Worm (Caenorhabditis elegans): ENCODE data around the gene C09G9.1.
A peak's percentile ranks its signal among the peaks of the same experiment; 100 is the strongest.

C09G9.1 gene

DNA sequence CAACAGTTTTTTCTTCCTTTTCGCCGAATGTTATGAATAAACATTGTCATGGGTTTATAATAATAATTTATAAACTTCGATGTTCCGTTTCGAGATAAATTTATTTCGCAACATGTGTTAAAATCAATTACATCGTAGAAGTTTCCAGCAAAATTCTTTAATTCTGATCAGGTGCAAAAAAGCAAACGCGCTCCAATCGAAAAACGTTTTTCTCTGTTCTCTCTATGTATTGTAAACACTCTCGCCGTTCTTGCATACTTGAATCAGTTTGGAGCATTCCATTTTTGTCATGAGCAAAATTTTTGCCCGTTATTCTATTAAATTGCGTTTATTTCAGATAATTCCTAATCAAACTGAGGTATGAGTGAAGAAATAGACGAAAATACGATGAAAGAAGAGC lies 28.5 kb upstream of the C09G9.1 start, which contains the start of gene rad-54.L2 (continued):
- TF ChIP-seq egl-27 (tag; optimal IDR thresholded peaks at IDR 0.05) (no peak), F26F4.8 (GFP tag; conservative IDR thresholded peaks at IDR 0.05) (no peak), lin-13 (GFP tag; optimal IDR thresholded peaks at IDR 0.05) (peak; percentile 4), nhr-77 (tag; optimal IDR thresholded peaks at IDR 0.05) (peak; percentile 46), dpl-1 (GFP tag; optimal IDR thresholded peaks at IDR 0.05) (peak; percentile 59), ama-1 (optimal IDR thresholded peaks at IDR 0.05) (peak; percentile 72), lsy-2 (tag; optimal IDR thresholded peaks at IDR 0.05) (peak in 1 of 2 experiments; percentile 82), daf-16 (GFP tag; optimal IDR thresholded peaks at IDR 0.05) (peak in 1 of 2 experiments; percentile 24), daf-16 (tag; optimal IDR thresholded peaks at IDR 0.05) (peak; percentile 88), T26A8.4 (GFP tag; IDR thresholded peaks at IDR 0.05) (no peak), ceh-44 (GFP tag; IDR thresholded peaks at IDR 0.05) (no peak), arid-1 (GFP tag; conservative IDR thresholded peaks at IDR 0.05) (peak; percentile 53; the same call in 1 of the 2 replicates), lin-39 (tag; optimal IDR thresholded peaks at IDR 0.05) (no peak), dve-1 (tag; optimal IDR thresholded peaks at IDR 0.05; ENCODE audit: insufficient read depth) (peak; percentile 81), nhr-102 (tag; optimal IDR thresholded peaks at IDR 0.05) (peak; percentile 32), rbr-2 (tag; optimal IDR thresholded peaks at IDR 0.05) (peak; percentile 60), ztf-7 (tag; optimal IDR thresholded peaks at IDR 0.05) (peak; percentile 5), hif-1 (tag; optimal IDR thresholded peaks at IDR 0.05) (peak in 1 of 2 experiments; percentile 26), pqm-1 (tag; optimal IDR thresholded peaks at IDR 0.05) (peak; percentile 12), lin-38 (GFP tag; IDR thresholded peaks at IDR 0.05) (peak; percentile 87)

DNA sequence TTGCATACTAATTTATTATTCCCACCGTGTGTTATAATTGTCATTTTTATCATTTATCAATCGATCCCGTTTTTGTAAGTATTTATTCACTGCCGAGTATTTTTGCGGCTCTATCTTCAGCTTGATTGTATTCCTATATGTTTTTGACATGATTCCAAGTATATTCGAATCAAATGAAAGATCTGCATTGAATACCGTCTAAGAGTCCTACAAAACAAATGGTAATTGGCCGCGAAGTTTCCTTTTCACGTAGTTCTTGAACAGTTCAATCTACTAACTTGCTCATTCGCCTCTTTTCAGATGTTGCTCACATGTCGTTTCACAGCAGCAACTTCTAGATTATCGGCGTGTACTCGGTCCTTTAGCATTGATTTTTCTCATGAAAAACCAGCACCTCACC lies 27.3 kb upstream of the C09G9.1 start, which contains the start of gene C27B7.2:
Gene C27B7.2, plus strand, starts transcription at position 301 of the 400 bp plus-strand sequence.
- TF ChIP-seq lsy-2 (tag; optimal IDR thresholded peaks at IDR 0.05) (no peak), F49E8.2 (tag; optimal IDR thresholded peaks at IDR 0.05; ENCODE audit: borderline replicate concordance) (no peak), hlh-11 (tag; optimal IDR thresholded peaks at IDR 0.05) (no peak), nhr-11 (tag; optimal IDR thresholded peaks at IDR 0.05) (no peak), lir-3 (tag; optimal IDR thresholded peaks at IDR 0.05) (no peak), nhr-111 (GFP tag; optimal IDR thresholded peaks at IDR 0.05) (no peak), mxl-2 (GFP tag; conservative IDR thresholded peaks at IDR 0.05) (no peak), zip-11 (GFP tag; IDR thresholded peaks at IDR 0.05) (no peak), fos-1 (tag; optimal IDR thresholded peaks at IDR 0.05) (no peak), Y5F2A.4 (GFP tag; optimal IDR thresholded peaks at IDR 0.05) (no peak), lin-38 (GFP tag; IDR thresholded peaks at IDR 0.05) (no peak), ztf-7 (tag; optimal IDR thresholded peaks at IDR 0.05) (no peak), aha-1 (tag) (peak; percentile 43), T26A8.4 (GFP tag; IDR thresholded peaks at IDR 0.05) (0 out of 2 replicates have a peak, but pooled peaks have one; percentile 25), mdt-29 (GFP tag; IDR thresholded peaks at IDR 0.05) (no peak), tag-97 (GFP tag; IDR thresholded peaks at IDR 0.05) (no peak), unc-39 (tag; optimal IDR thresholded peaks at IDR 0.05) (no peak), F26F4.8 (GFP tag; conservative IDR thresholded peaks at IDR 0.05) (no peak), Y48G9A.11 (GFP tag; IDR thresholded peaks at IDR 0.05) (peak; percentile 46; the same call in 1 of the 2 replicates), dmd-8 (GFP tag; IDR thresholded peaks at IDR 0.05) (0 out of 2 replicates have a peak, but pooled peaks have one; percentile 30), zip-2 (tag; optimal IDR thresholded peaks at IDR 0.05) (no peak), mes-2 (tag; optimal IDR thresholded peaks at IDR 0.05; ENCODE audit: poor library complexity, severe bottlenecking) (no peak)

- TF ChIP-seq mep-1 (tag; optimal IDR thresholded peaks at IDR 0.05) (peak; percentile 79), ceh-28 (tag; optimal IDR thresholded peaks at IDR 0.05) (no peak), pha-4 (GFP tag; IDR thresholded peaks at IDR 0.05) (0 out of 2 replicates have a peak, but pooled peaks have one; percentile 35), pha-4 (tag; optimal IDR thresholded peaks at IDR 0.05) (peak; percentile 61), nhr-11 (tag; optimal IDR thresholded peaks at IDR 0.05) (peak; percentile 65), pqm-1 (tag; optimal IDR thresholded peaks at IDR 0.05) (peak; percentile 1), dmd-6 (GFP tag; IDR thresholded peaks at IDR 0.05) (0 out of 2 replicates have a peak, but pooled peaks have one; percentile 27), skn-1 (tag; optimal IDR thresholded peaks at IDR 0.05) (no peak), nhr-6 (tag; optimal IDR thresholded peaks at IDR 0.05) (peak; percentile 60), spr-1 (tag; optimal IDR thresholded peaks at IDR 0.05) (peak; percentile 33), nhr-111 (GFP tag; optimal IDR thresholded peaks at IDR 0.05) (no peak), egl-27 (tag; optimal IDR thresholded peaks at IDR 0.05) (no peak), D1046.2 (GFP tag; IDR thresholded peaks at IDR 0.05) (no peak), ZK546.5 (tag; optimal IDR thresholded peaks at IDR 0.05) (no peak), ama-1 (optimal IDR thresholded peaks at IDR 0.05) (no peak), egl-43 (GFP tag; IDR thresholded peaks at IDR 0.05) (no peak), mxl-3 (GFP tag; optimal IDR thresholded peaks at IDR 0.05) (peak; percentile 44), T20F7.1 (GFP tag; optimal IDR thresholded peaks at IDR 0.05) (peak; percentile 79), zip-2 (tag; optimal IDR thresholded peaks at IDR 0.05) (peak; percentile 22)
Measured at ce11 chrIV:8891131-8891530, 25.8 kb upstream of the C09G9.1 start, which contains the start of gene spr-2. Gene spr-2 (plus strand): TSS chrIV:8891462.

Measured in whole organism, L4 larva.